Worm (Caenorhabditis elegans) whole organism, L4 larva: ENCODE results near the gene rps-25.

ENCODE experiments used
- D1046.2 ChIP-seq: fragments of 200-800 bp; sonication (Bioruptor generic); IDR thresholded peaks from 2 replicates; pipeline ENCODE4 v1.3.6; 2022; ENCODE audit warnings: missing genetic modification characterization, missing compliant biosample characterization
- F49E8.2 ChIP-seq: sonication (generic microtip); optimal IDR thresholded peaks from 2 replicates; lab custom pipeline; 2016; ENCODE audit warnings: missing compliant biosample characterization, mild to moderate bottlenecking, missing genetic modification characterization, borderline replicate concordance
- T20F7.1 ChIP-seq: fragments of 200-800 bp; sonication (Bioruptor generic); optimal IDR thresholded peaks from 2 replicates; lab custom pipeline; 2018; ENCODE audit warnings: mild to moderate bottlenecking, missing genetic modification characterization, missing compliant biosample characterization
- Y105C5A.15 ChIP-seq: fragments of 200-800 bp; sonication (Bioruptor generic); IDR thresholded peaks from 2 replicates; pipeline ENCODE4 v1.3.6; 2022; ENCODE audit warnings: missing genetic modification characterization, missing compliant biosample characterization
- Y48G9A.11 ChIP-seq: fragments of 200-800 bp; sonication (Bioruptor generic); IDR thresholded peaks from 2 replicates; pipeline ENCODE4 v1.3.6; 2022; ENCODE audit warnings: missing genetic modification reagents, missing genetic modification characterization, missing compliant biosample characterization
- Y5F2A.4 ChIP-seq: fragments of 200-800 bp; sonication (Bioruptor generic); optimal IDR thresholded peaks from 2 replicates; lab custom pipeline; 2018; ENCODE audit warnings: mild to moderate bottlenecking, missing genetic modification characterization, missing compliant biosample characterization
- ZK337.2 ChIP-seq: fragments of 200-800 bp; sonication (Bioruptor generic); IDR thresholded peaks from 2 replicates; pipeline ENCODE4 v1.3.6; 2022; ENCODE audit warnings: missing genetic modification reagents, missing genetic modification characterization, missing compliant biosample characterization
- aha-1 ChIP-seq: fragments of 150-350 bp; peaks from one replicate; lab custom pipeline; 2014; ENCODE audit warnings: missing biosample characterization, missing genetic modification characterization
- ama-1 ChIP-seq: fragments of 150-350 bp; optimal IDR thresholded peaks from 2 replicates; lab custom pipeline; 2014; ENCODE audit warnings: inconsistent platforms, mixed read lengths
- attf-4 ChIP-seq: sonication (generic microtip); optimal IDR thresholded peaks from 3 replicates; lab custom pipeline; 2017; ENCODE audit warnings: missing biosample characterization, missing genetic modification characterization
- ceh-32 ChIP-seq: sonication (generic microtip); optimal IDR thresholded peaks from 2 replicates; lab custom pipeline; 2016; ENCODE audit warnings: mild to moderate bottlenecking, missing genetic modification characterization, missing compliant biosample characterization; ENCODE audit not compliant: poor library complexity
- cey-2 ChIP-seq: sonication (generic microtip); optimal IDR thresholded peaks from 3 replicates; lab custom pipeline; 2017; ENCODE audit warnings: missing genetic modification characterization, mild to moderate bottlenecking, missing compliant biosample characterization, antibody characterized with exemption, borderline replicate concordance; ENCODE audit not compliant: insufficient read depth
- daf-12 ChIP-seq: fragments of 150-350 bp; optimal IDR thresholded peaks from 2 replicates; lab custom pipeline; 2014; ENCODE audit warnings: missing biosample characterization, missing genetic modification reagents, missing genetic modification characterization
- dmd-6 ChIP-seq: fragments of 200-800 bp; sonication (Bioruptor generic); IDR thresholded peaks from 2 replicates; pipeline ENCODE4 v1.3.6; 2022; ENCODE audit warnings: missing genetic modification reagents, missing genetic modification characterization, missing compliant biosample characterization
- dmd-8 ChIP-seq: fragments of 200-800 bp; sonication (Bioruptor generic); IDR thresholded peaks from 2 replicates; pipeline ENCODE4 v1.3.6; 2022; ENCODE audit warnings: missing genetic modification characterization, missing compliant biosample characterization
- duxl-1 ChIP-seq: sonication (generic microtip); optimal IDR thresholded peaks from 2 replicates; lab custom pipeline; 2016; ENCODE audit warnings: mild to moderate bottlenecking, missing genetic modification characterization, moderate library complexity, missing compliant biosample characterization; ENCODE audit not compliant: poor library complexity
- egl-27 ChIP-seq: sonication (generic microtip); optimal IDR thresholded peaks from 3 replicates; lab custom pipeline; 2017; ENCODE audit warnings: missing biosample characterization, missing genetic modification reagents, missing genetic modification characterization
- fos-1 ChIP-seq: fragments of 150-350 bp; optimal IDR thresholded peaks from 2 replicates; lab custom pipeline; 2014; ENCODE audit warnings: missing biosample characterization, missing genetic modification characterization
- hlh-11 ChIP-seq: fragments of 200-800 bp; sonication (Bioruptor generic); optimal IDR thresholded peaks from 2 replicates; lab custom pipeline; 2018; ENCODE audit warnings: mild to moderate bottlenecking, missing genetic modification characterization, missing compliant biosample characterization
- hmg-1.1 ChIP-seq: fragments of 200-800 bp; sonication (Bioruptor generic); IDR thresholded peaks from 2 replicates; pipeline ENCODE4 v1.3.6; 2022; ENCODE audit warnings: missing genetic modification reagents, missing genetic modification characterization, missing compliant biosample characterization
- lin-13 ChIP-seq: fragments of 150-350 bp; optimal IDR thresholded peaks from 2 replicates; lab custom pipeline; 2014; ENCODE audit warnings: missing biosample characterization, missing genetic modification reagents, missing genetic modification characterization
- lin-39 ChIP-seq: fragments of 150-350 bp; optimal IDR thresholded peaks from 2 replicates; lab custom pipeline; 2014; ENCODE audit warnings: missing biosample characterization, missing genetic modification reagents, missing genetic modification characterization
- lir-3 ChIP-seq: sonication (generic microtip); optimal IDR thresholded peaks from 2 replicates; lab custom pipeline; 2016; ENCODE audit warnings: mild to moderate bottlenecking, missing genetic modification characterization, missing compliant biosample characterization
- lsy-2 ChIP-seq, 2 experiments: fragments of 150-350 bp in 1 of 2; sonication (generic microtip) in 1 of 2; optimal IDR thresholded peaks; 2 replicates each; lab custom pipeline; 2014 to 2017; ENCODE audit warnings: missing biosample characterization in 2 of 2, missing genetic modification characterization in 2 of 2
- madf-9 ChIP-seq: fragments of 200-800 bp; sonication (Bioruptor generic); conservative IDR thresholded peaks from 2 replicates; pipeline ENCODE4 v1.3.6; 2022; ENCODE audit warnings: missing genetic modification reagents, missing genetic modification characterization, missing compliant biosample characterization
- mdl-1 ChIP-seq, 2 experiments: fragments of 150-350 bp in 1 of 2; sonication (generic microtip) in 1 of 2; optimal IDR thresholded peaks; 2 replicates each; lab custom pipeline; 2014 to 2017; ENCODE audit warnings: missing biosample characterization in 2 of 2, missing genetic modification characterization in 2 of 2
- mdt-29 ChIP-seq: fragments of 200-800 bp; sonication (Bioruptor generic); IDR thresholded peaks from 2 replicates; pipeline ENCODE4 v1.3.6; 2022; ENCODE audit warnings: missing genetic modification reagents, missing genetic modification characterization, missing compliant biosample characterization
- mxl-2 ChIP-seq: fragments of 200-800 bp; sonication (Bioruptor generic); conservative IDR thresholded peaks from 2 replicates; pipeline ENCODE4 v1.3.6; 2022; ENCODE audit warnings: missing genetic modification reagents, missing genetic modification characterization, missing compliant biosample characterization
- mxl-3 ChIP-seq: fragments of 200-800 bp; sonication (Bioruptor generic); optimal IDR thresholded peaks from 2 replicates; lab custom pipeline; 2018; ENCODE audit warnings: mild to moderate bottlenecking, missing genetic modification characterization, missing compliant biosample characterization
- nhr-111 ChIP-seq: fragments of 200-800 bp; sonication (Bioruptor generic); optimal IDR thresholded peaks from 2 replicates; lab custom pipeline; 2018; ENCODE audit warnings: mild to moderate bottlenecking, missing genetic modification characterization, missing compliant biosample characterization
- nhr-237 ChIP-seq: sonication (generic microtip); optimal IDR thresholded peaks from 2 replicates; lab custom pipeline; 2017; ENCODE audit warnings: missing biosample characterization, missing genetic modification characterization
- nhr-28 ChIP-seq: fragments of 150-350 bp; optimal IDR thresholded peaks from 2 replicates; lab custom pipeline; 2014; ENCODE audit warnings: missing biosample characterization, missing genetic modification characterization
- nhr-41 ChIP-seq: fragments of 200-800 bp; sonication (Bioruptor generic); IDR thresholded peaks from 2 replicates; pipeline ENCODE4 v1.3.6; 2022; ENCODE audit warnings: missing genetic modification reagents, missing genetic modification characterization, missing compliant biosample characterization
- nhr-42 ChIP-seq: fragments of 200-800 bp; sonication (Bioruptor generic); IDR thresholded peaks from 2 replicates; pipeline ENCODE4 v1.3.6; 2022; ENCODE audit warnings: missing genetic modification characterization, missing compliant biosample characterization
- nhr-48 ChIP-seq: sonication (generic microtip); optimal IDR thresholded peaks from 2 replicates; lab custom pipeline; 2016; ENCODE audit warnings: mild to moderate bottlenecking, missing genetic modification characterization, missing compliant biosample characterization
- pha-4 ChIP-seq, 2 experiments: fragments of 150-350 bp in 1 of 2; fragments of 200-800 bp in 1 of 2; sonication (Bioruptor generic) in 1 of 2; IDR thresholded peaks in 1 of 2; optimal IDR thresholded peaks in 1 of 2; 2 replicates each; pipeline versions ENCODE4 v1.3.6 to Lab custom; 2014 to 2022; ENCODE audit warnings: missing genetic modification characterization in 2 of 2, missing genetic modification reagents in 2 of 2, missing biosample characterization in 1 of 2, missing compliant biosample characterization in 1 of 2
- rbr-2 ChIP-seq: sonication (generic microtip); optimal IDR thresholded peaks from 2 replicates; lab custom pipeline; 2016; ENCODE audit warnings: missing genotype, missing genetic modification characterization, missing compliant biosample characterization
- snpc-1.2 ChIP-seq: fragments of 200-800 bp; sonication (Bioruptor generic); IDR thresholded peaks from 2 replicates; pipeline ENCODE4 v1.3.6; 2022; ENCODE audit warnings: missing genetic modification reagents, missing genetic modification characterization, missing compliant biosample characterization
- spr-3 ChIP-seq: fragments of 200-800 bp; sonication (Bioruptor generic); optimal IDR thresholded peaks from 2 replicates; lab custom pipeline; 2018; ENCODE audit warnings: mild to moderate bottlenecking, missing genetic modification characterization, missing compliant biosample characterization
- tag-97 ChIP-seq: fragments of 200-800 bp; sonication (Bioruptor generic); IDR thresholded peaks from 2 replicates; pipeline ENCODE4 v1.3.6; 2022; ENCODE audit warnings: missing genetic modification characterization, missing compliant biosample characterization
- tra-1 ChIP-seq: fragments of 200-800 bp; sonication (Bioruptor generic); IDR thresholded peaks from 2 replicates; pipeline ENCODE4 v1.3.6; 2022; ENCODE audit warnings: missing genetic modification reagents, missing genetic modification characterization, missing compliant biosample characterization
- unc-62 ChIP-seq, 3 experiments: fragments of 150-350 bp in 1 of 3; sonication (generic microtip); optimal IDR thresholded peaks in 2 of 3; peaks in 1 of 3; 1 replicate in 1 of 3; 2 replicates in 2 of 3; lab custom pipeline; 2014 to 2017; ENCODE audit warnings: missing biosample characterization in 3 of 3, missing genetic modification characterization in 3 of 3, missing genetic modification reagents in 3 of 3, missing genotype in 1 of 3
- zag-1 ChIP-seq: fragments of 150-350 bp; optimal IDR thresholded peaks from 2 replicates; lab custom pipeline; 2014; ENCODE audit warnings: missing biosample characterization, missing genetic modification characterization
- zfp-2 ChIP-seq: sonication (generic microtip); optimal IDR thresholded peaks from 2 replicates; lab custom pipeline; 2016; ENCODE audit warnings: mild to moderate bottlenecking, missing genetic modification characterization, missing compliant biosample characterization

The rps-25 gene

ce11 chrIV:5949964-5950363 lies 2.6 kb upstream of the rps-25 start:
- TF ChIP-seq duxl-1 (tag; lab: Kevin White, UChicago) = no peak
- TF ChIP-seq zag-1 (tag; lab: Kevin White, UChicago) = no peak
- TF ChIP-seq mdt-29 (GFP tag; lab: Robert Waterston, UW) = no peak
- no peak for TF ChIP-seq lin-13 (GFP tag; lab: Kevin White, UChicago)
- no peak for TF ChIP-seq dmd-6 (GFP tag; lab: Robert Waterston, UW)
- TF ChIP-seq mxl-3 (GFP tag; lab: Kevin White, UChicago) = no peak
- peak; percentile 35; the same call in 1 of the 2 replicates for TF ChIP-seq snpc-1.2
- TF ChIP-seq attf-4 (tag; lab: Kevin White, UChicago) = no peak
- peak; percentile 53 for TF ChIP-seq F49E8.2 (tag; lab: Kevin White, UChicago)
- no peak for TF ChIP-seq nhr-42 (GFP tag; lab: Robert Waterston, UW)

DNA sequence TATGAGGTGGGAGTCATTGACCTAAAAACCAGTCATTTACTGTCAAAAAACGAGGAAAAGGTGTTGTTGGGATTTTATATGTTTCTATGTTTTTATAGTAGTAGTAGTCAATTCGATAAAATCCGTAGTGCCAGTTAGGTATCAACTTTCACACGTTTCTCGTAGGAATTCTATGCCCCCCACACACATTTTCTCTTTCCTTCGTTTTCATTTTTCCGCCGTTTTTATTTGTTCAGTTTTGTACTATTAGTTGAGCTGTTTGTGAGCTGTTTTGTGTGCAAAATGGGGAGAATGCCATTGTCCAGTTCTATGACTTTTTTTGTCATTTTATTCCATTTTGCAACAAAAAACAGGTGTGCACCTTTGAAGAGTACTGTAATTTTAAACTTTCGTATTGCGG lies 1.3 kb upstream of the rps-25 start:
- TF ChIP-seq nhr-28 (peak; percentile 5), unc-62 (GFP tag; optimal IDR thresholded peaks at IDR 0.05 in 1 of 2; lab: Kevin White, UChicago) (peak in 1 of 2 experiments; percentile 82), unc-62 (tag; optimal IDR thresholded peaks at IDR 0.05; lab: Kevin White, UChicago) (no peak), cey-2 (tag; lab: Kevin White, UChicago) (no peak)

DNA sequence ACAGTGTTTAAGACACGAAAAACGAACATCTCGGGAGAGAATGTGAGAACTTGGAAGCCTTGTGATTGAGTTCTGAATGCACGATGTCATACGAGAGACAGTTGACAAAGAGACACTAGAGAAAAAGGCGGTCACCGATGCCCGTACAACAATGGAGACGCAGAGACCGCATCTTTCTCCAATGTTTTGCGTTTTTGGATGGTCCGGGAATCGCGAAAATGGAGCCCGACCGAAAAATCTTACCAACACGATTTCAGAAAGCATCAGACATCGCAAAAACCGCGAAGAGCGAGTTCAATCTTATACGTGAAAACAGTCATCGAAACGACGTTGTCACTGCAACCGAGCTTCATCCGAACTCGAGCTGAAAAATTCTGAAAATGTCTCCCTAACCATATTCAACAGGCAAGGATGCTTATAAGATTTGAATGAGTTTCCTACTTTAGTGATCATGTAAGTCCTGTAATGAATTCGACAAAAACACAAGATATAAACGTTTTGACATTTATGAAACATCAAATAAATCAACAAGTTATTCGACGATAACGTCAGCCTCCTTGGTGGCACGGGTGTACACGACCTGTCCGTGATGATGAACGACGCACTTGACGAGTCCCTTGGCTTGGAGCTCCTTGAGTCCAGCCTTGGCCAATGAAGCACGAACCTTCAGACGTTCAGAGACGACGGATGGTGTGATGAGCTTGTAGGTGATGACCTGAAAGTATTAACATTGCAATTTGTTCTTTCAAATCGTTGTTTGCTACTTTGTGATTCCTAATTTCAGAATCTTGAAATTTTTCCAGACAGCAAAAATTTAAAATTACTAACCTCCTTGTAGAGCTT lies 582 bp downstream of the rps-25 start, which contains the start of gene inx-7:
Gene inx-7, minus strand, starts transcription at position 37 of the 843 bp plus-strand sequence.
- TF ChIP-seq nhr-48 (tag; lab: Kevin White, UChicago) (no peak), pha-4 (GFP tag; IDR thresholded peaks at IDR 0.05; lab: Robert Waterston, UW) (peak; percentile 49; the same call in 1 of the 2 replicates), pha-4 (tag; optimal IDR thresholded peaks at IDR 0.05; lab: Kevin White, UChicago) (no peak), mxl-3 (GFP tag; lab: Kevin White, UChicago) (no peak), mdl-1 (tag; optimal IDR thresholded peaks at IDR 0.05; lab: Kevin White, UChicago) (no peak), egl-27 (tag; lab: Kevin White, UChicago) (no peak), lsy-2 (tag; optimal IDR thresholded peaks at IDR 0.05; lab: Kevin White, UChicago) (peak in 1 of 2 experiments; percentile 54), dmd-8 (GFP tag; lab: Robert Waterston, UW) (0 out of 2 replicates have a peak, but pooled peaks have one; percentile 63), tra-1 (GFP tag; lab: Robert Waterston, UW) (no peak), T20F7.1 (GFP tag; lab: Kevin White, UChicago) (no peak), ceh-32 (no peak), Y5F2A.4 (GFP tag; lab: Kevin White, UChicago) (peak; percentile 27), nhr-237 (tag; lab: Kevin White, UChicago) (no peak), ZK337.2 (GFP tag; lab: Robert Waterston, UW) (no peak), spr-3 (GFP tag; lab: Kevin White, UChicago) (no peak), D1046.2 (GFP tag; lab: Robert Waterston, UW) (no peak), daf-12 (tag; lab: Kevin White, UChicago) (no peak), Y48G9A.11 (GFP tag; lab: Robert Waterston, UW) (peak; percentile 70), lin-39 (no peak), nhr-111 (GFP tag; lab: Kevin White, UChicago) (no peak), hlh-11 (tag; lab: Kevin White, UChicago) (no peak), attf-4 (tag; lab: Kevin White, UChicago) (no peak), Y105C5A.15 (GFP tag; lab: Robert Waterston, UW) (0 out of 2 replicates have a peak, but pooled peaks have one; percentile 42), lir-3 (tag; lab: Kevin White, UChicago) (no peak), mxl-2 (no peak), zfp-2 (tag; lab: Kevin White, UChicago) (no peak), hmg-1.1 (GFP tag; lab: Robert Waterston, UW) (no peak), duxl-1 (tag; lab: Kevin White, UChicago) (peak; percentile 47), ama-1 (lab: Kevin White, UChicago) (peak; percentile 36), rbr-2 (peak; percentile 35), aha-1 (tag; lab: Kevin White, UChicago) (peak; percentile 95), fos-1 (no peak), tag-97 (GFP tag; lab: Robert Waterston, UW) (no peak), nhr-41 (GFP tag; lab: Robert Waterston, UW) (no peak), madf-9 (GFP tag; lab: Robert Waterston, UW) (no peak)
